Worm (Caenorhabditis elegans) whole organism, late embryonic: ENCODE data around the gene srg-7.

Experiments used
- T23F11.4 ChIP-seq: fragments of 200-800 bp; sonication (Bioruptor generic); optimal IDR thresholded peaks from 2 replicates; lab custom pipeline; 2018; ENCODE audit warnings: mild to moderate bottlenecking, missing genetic modification characterization, missing compliant biosample characterization
- ahr-1 ChIP-seq: sonication (generic microtip); optimal IDR thresholded peaks from 2 replicates; lab custom pipeline; 2016; ENCODE audit warnings: missing genetic modification characterization, missing compliant biosample characterization
- ceh-22 ChIP-seq: sonication (generic microtip); optimal IDR thresholded peaks from 2 replicates; lab custom pipeline; 2017; ENCODE audit warnings: missing biosample characterization, missing genetic modification characterization
- ceh-31 ChIP-seq: sonication (generic microtip); optimal IDR thresholded peaks from 2 replicates; lab custom pipeline; 2016; ENCODE audit warnings: missing genetic modification characterization, missing compliant biosample characterization
- dmd-4 ChIP-seq: sonication (generic microtip); optimal IDR thresholded peaks from 2 replicates; lab custom pipeline; 2016; ENCODE audit warnings: borderline replicate concordance, missing genetic modification characterization, missing compliant biosample characterization
- elt-2 ChIP-seq: sonication (generic microtip); optimal IDR thresholded peaks from 2 replicates; lab custom pipeline; 2016; ENCODE audit warnings: missing genetic modification reagents, missing genetic modification characterization, missing compliant biosample characterization
- npax-4 ChIP-seq: sonication (generic microtip); optimal IDR thresholded peaks from 2 replicates; lab custom pipeline; 2016; ENCODE audit warnings: missing genetic modification characterization, missing compliant biosample characterization
- pha-4 ChIP-seq: fragments of 150-350 bp; optimal IDR thresholded peaks from 2 replicates; lab custom pipeline; 2018; ENCODE audit warnings: missing biosample characterization, missing genetic modification reagents, missing genetic modification characterization
- rnt-1 ChIP-seq: sonication (generic microtip); optimal IDR thresholded peaks from 2 replicates; lab custom pipeline; 2016; ENCODE audit warnings: missing genetic modification characterization, missing compliant biosample characterization
- sox-2 ChIP-seq: fragments of 200-800 bp; sonication (Bioruptor generic); IDR thresholded peaks from 2 replicates; pipeline ENCODE4 v1.3.6; 2022; ENCODE audit warnings: missing genetic modification reagents, missing genetic modification characterization, missing compliant biosample characterization
- syd-9 ChIP-seq: sonication (generic microtip); optimal IDR thresholded peaks from 2 replicates; lab custom pipeline; 2016; ENCODE audit warnings: mild to moderate bottlenecking, missing genetic modification characterization, moderate library complexity, missing compliant biosample characterization
- unc-3 ChIP-seq, 2 experiments: fragments of 200-800 bp in 1 of 2; sonication (Bioruptor generic) in 1 of 2; sonication (generic microtip) in 1 of 2; conservative IDR thresholded peaks in 1 of 2; optimal IDR thresholded peaks in 1 of 2; 2 replicates each; pipeline versions ENCODE4 v1.3.6 to Lab custom; 2016 to 2022; ENCODE audit warnings: missing compliant biosample characterization in 2 of 2, missing genetic modification characterization in 2 of 2, missing genetic modification reagents in 1 of 2

DNA sequence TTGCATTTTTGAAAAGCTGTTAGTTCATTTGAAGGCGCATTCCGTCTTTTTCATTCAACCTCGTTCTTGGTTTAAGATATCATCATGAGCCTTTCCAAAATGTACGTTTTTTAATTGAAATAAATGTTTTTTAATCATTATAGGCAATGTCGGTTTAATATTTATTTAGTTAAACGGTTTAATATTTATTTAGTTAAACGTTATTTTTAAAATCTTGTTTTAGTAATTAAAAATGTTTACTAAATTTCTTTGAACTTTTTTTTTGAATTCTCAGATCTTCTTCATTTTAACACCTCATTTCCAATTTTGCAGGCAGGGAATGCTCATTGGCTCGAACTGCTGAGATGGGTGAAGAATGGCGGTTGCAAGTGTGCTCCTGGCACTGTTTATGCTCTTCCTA, 41.1 kb upstream of the srg-7 start, which contains the start of gene gar-2:
- TF ChIP-seq elt-2 (tag; lab: Kevin White, UChicago): no peak
- no peak for TF ChIP-seq sox-2 (GFP tag; lab: Robert Waterston, UW)
- TF ChIP-seq T23F11.4 (GFP tag; lab: Kevin White, UChicago): no peak
- no peak for TF ChIP-seq pha-4 (tag; lab: Kevin White, UChicago)
- no peak for TF ChIP-seq syd-9 (tag; lab: Kevin White, UChicago)
- TF ChIP-seq rnt-1 (tag; lab: Kevin White, UChicago): no peak
- no peak for TF ChIP-seq npax-4 (tag; lab: Kevin White, UChicago)
- TF ChIP-seq ahr-1 (tag; lab: Kevin White, UChicago): no peak
- no peak for TF ChIP-seq ceh-22
- no peak for TF ChIP-seq dmd-4
- TF ChIP-seq unc-3 (GFP tag; conservative IDR thresholded peaks at IDR 0.05; lab: Robert Waterston, UW): no peak
- TF ChIP-seq unc-3 (tag; optimal IDR thresholded peaks at IDR 0.05; lab: Kevin White, UChicago): no peak
- no peak for TF ChIP-seq ceh-31 (tag; lab: Kevin White, UChicago)
